Worm (Caenorhabditis elegans) whole organism, L1 larva: ENCODE results near the gene trpl-2.
A peak's percentile ranks its signal among the peaks of the same experiment; 100 is the strongest.

Experiments used
- C04F5.9 ChIP-seq: sonication (generic microtip); optimal IDR thresholded peaks from 2 replicates; lab custom pipeline; 2016; ENCODE audit warnings: missing genetic modification characterization, missing compliant biosample characterization
- F16B12.6 ChIP-seq: fragments of 150-350 bp; optimal IDR thresholded peaks from 2 replicates; lab custom pipeline; 2014; ENCODE audit warnings: missing biosample characterization, missing genetic modification characterization
- Y116A8C.19 ChIP-seq: sonication (generic microtip); optimal IDR thresholded peaks from 2 replicates; lab custom pipeline; 2016; ENCODE audit warnings: missing compliant biosample characterization, missing genetic modification characterization, borderline replicate concordance
- aha-1 ChIP-seq: fragments of 150-350 bp; optimal IDR thresholded peaks from 2 replicates; lab custom pipeline; 2014; ENCODE audit warnings: missing biosample characterization, missing genetic modification characterization
- ama-1 ChIP-seq: fragments of 150-350 bp; optimal IDR thresholded peaks from 2 replicates; lab custom pipeline; 2014
- blmp-1 ChIP-seq: fragments of 150-350 bp; optimal IDR thresholded peaks from 2 replicates; lab custom pipeline; 2014; ENCODE audit warnings: missing biosample characterization, missing genetic modification characterization
- ceh-82 ChIP-seq, 3 experiments: fragments of 150-350 bp in 1 of 3; sonication (generic microtip) in 2 of 3; optimal IDR thresholded peaks; 2 replicates each; lab custom pipeline; 2014 to 2017; ENCODE audit warnings: missing biosample characterization in 3 of 3, missing genetic modification characterization in 3 of 3
- dpl-1 ChIP-seq, 3 experiments: fragments of 150-350 bp in 2 of 3; sonication (generic microtip) in 1 of 3; optimal IDR thresholded peaks; 2 replicates each; lab custom pipeline; 2014 to 2017; ENCODE audit warnings: missing biosample characterization in 3 of 3, missing genetic modification characterization in 3 of 3, missing genetic modification reagents in 3 of 3
- dsc-1 ChIP-seq: sonication (generic microtip); optimal IDR thresholded peaks from 2 replicates; lab custom pipeline; 2016; ENCODE audit warnings: mild to moderate bottlenecking, missing genetic modification characterization, missing compliant biosample characterization
- efl-1 ChIP-seq, 4 experiments: fragments of 150-350 bp; optimal IDR thresholded peaks in 3 of 4; peaks in 1 of 4; 1 replicate in 1 of 4; 2 replicates in 3 of 4; lab custom pipeline; 2014; ENCODE audit warnings: missing biosample characterization in 2 of 4, missing genetic modification characterization in 2 of 4, missing genetic modification reagents in 2 of 4
- efl-3 ChIP-seq: fragments of 200-800 bp; sonication (Bioruptor generic); optimal IDR thresholded peaks from 2 replicates; lab custom pipeline; 2018; ENCODE audit warnings: mild to moderate bottlenecking, missing genetic modification characterization, missing compliant biosample characterization
- elt-2 ChIP-seq: sonication (generic microtip); optimal IDR thresholded peaks from 2 replicates; lab custom pipeline; 2016; ENCODE audit warnings: missing genetic modification characterization, mild to moderate bottlenecking, inconsistent platforms, missing compliant biosample characterization, missing genetic modification reagents
- ets-5 ChIP-seq: fragments of 200-800 bp; sonication (Bioruptor generic); IDR thresholded peaks from 2 replicates; pipeline ENCODE4 v1.3.6; 2022; ENCODE audit warnings: missing genetic modification characterization, missing compliant biosample characterization
- hlh-4 ChIP-seq: sonication (generic microtip); optimal IDR thresholded peaks from 2 replicates; lab custom pipeline; 2016; ENCODE audit warnings: mild to moderate bottlenecking, missing genetic modification characterization, missing compliant biosample characterization
- hpl-2 ChIP-seq: fragments of 150-350 bp; optimal IDR thresholded peaks from 2 replicates; lab custom pipeline; 2014; ENCODE audit warnings: missing biosample characterization, missing genetic modification reagents, missing genetic modification characterization
- irx-1 ChIP-seq: sonication (generic microtip); optimal IDR thresholded peaks from 2 replicates; lab custom pipeline; 2016; ENCODE audit warnings: missing genetic modification characterization, missing compliant biosample characterization
- isw-1 ChIP-seq: fragments of 200-800 bp; sonication (Bioruptor generic); IDR thresholded peaks from 2 replicates; pipeline ENCODE4 v1.3.6; 2022; ENCODE audit warnings: missing genetic modification characterization, missing compliant biosample characterization
- lin-35 ChIP-seq, 2 experiments: fragments of 150-350 bp; optimal IDR thresholded peaks; 2 replicates each; lab custom pipeline; 2014; ENCODE audit warnings: missing biosample characterization in 2 of 2, missing genetic modification characterization in 2 of 2, missing genetic modification reagents in 2 of 2
- lsy-2 ChIP-seq, 2 experiments: fragments of 150-350 bp; optimal IDR thresholded peaks; 2 replicates each; lab custom pipeline; 2014; ENCODE audit warnings: missing biosample characterization in 2 of 2, missing genetic modification characterization in 2 of 2
- mab-9 ChIP-seq: fragments of 200-800 bp; sonication (Bioruptor generic); IDR thresholded peaks from 2 replicates; pipeline ENCODE4 v1.3.6; 2022; ENCODE audit warnings: missing genetic modification reagents, missing genetic modification characterization, missing compliant biosample characterization
- mdl-1 ChIP-seq, 2 experiments: fragments of 150-350 bp; optimal IDR thresholded peaks; 2 replicates each; lab custom pipeline; 2014 to 2017; ENCODE audit warnings: missing biosample characterization in 2 of 2, missing genetic modification characterization in 2 of 2, inconsistent platforms in 1 of 2
- nhr-19 ChIP-seq: fragments of 200-800 bp; sonication (Bioruptor generic); conservative IDR thresholded peaks from 2 replicates; pipeline ENCODE4 v1.3.6; 2022; ENCODE audit warnings: missing genetic modification characterization, missing compliant biosample characterization
- nhr-20 ChIP-seq: sonication (generic microtip); optimal IDR thresholded peaks from 2 replicates; lab custom pipeline; 2016; ENCODE audit warnings: mild to moderate bottlenecking, missing genetic modification characterization, missing compliant biosample characterization
- nhr-237 ChIP-seq: fragments of 150-350 bp; optimal IDR thresholded peaks from 2 replicates; lab custom pipeline; 2014; ENCODE audit warnings: missing biosample characterization, missing genetic modification characterization
- nhr-28 ChIP-seq: fragments of 150-350 bp; optimal IDR thresholded peaks from 2 replicates; lab custom pipeline; 2014; ENCODE audit warnings: missing biosample characterization, missing genetic modification characterization
- nhr-77 ChIP-seq: fragments of 150-350 bp; optimal IDR thresholded peaks from 2 replicates; lab custom pipeline; 2014; ENCODE audit warnings: missing biosample characterization, missing genetic modification characterization
- nhr-84 ChIP-seq: sonication (generic microtip); optimal IDR thresholded peaks from 2 replicates; lab custom pipeline; 2017; ENCODE audit warnings: missing biosample characterization, missing genetic modification characterization
- nhr-85 ChIP-seq: sonication (generic microtip); peaks from one replicate; lab custom pipeline; 2016; ENCODE audit warnings: missing genetic modification characterization, inconsistent platforms, missing compliant biosample characterization
- pag-3 ChIP-seq: sonication (generic microtip); optimal IDR thresholded peaks from 2 replicates; lab custom pipeline; 2017; ENCODE audit warnings: missing genetic modification characterization, mild to moderate bottlenecking, missing compliant biosample characterization, antibody characterized with exemption, borderline replicate concordance; ENCODE audit not compliant: insufficient read depth
- pqm-1 ChIP-seq: sonication (generic microtip); optimal IDR thresholded peaks from 3 replicates; lab custom pipeline; 2017; ENCODE audit warnings: missing biosample characterization, missing genetic modification characterization
- rnt-1 ChIP-seq: sonication (generic microtip); optimal IDR thresholded peaks from 2 replicates; lab custom pipeline; 2016; ENCODE audit warnings: mild to moderate bottlenecking, missing genetic modification characterization, moderate library complexity, missing compliant biosample characterization
- snu-23 ChIP-seq: sonication (generic microtip); optimal IDR thresholded peaks from 2 replicates; lab custom pipeline; 2016; ENCODE audit warnings: missing genetic modification characterization, missing compliant biosample characterization
- sox-4 ChIP-seq: sonication (generic microtip); optimal IDR thresholded peaks from 2 replicates; lab custom pipeline; 2016; ENCODE audit warnings: missing genetic modification characterization, missing compliant biosample characterization
- sup-37 ChIP-seq: fragments of 200-800 bp; sonication (Bioruptor generic); optimal IDR thresholded peaks from 2 replicates; lab custom pipeline; 2018; ENCODE audit warnings: mild to moderate bottlenecking, missing genetic modification characterization, missing compliant biosample characterization
- swsn-7 ChIP-seq: sonication (generic microtip); optimal IDR thresholded peaks from 2 replicates; lab custom pipeline; 2016; ENCODE audit warnings: missing genetic modification characterization, missing compliant biosample characterization
- tlp-1 ChIP-seq: fragments of 150-350 bp; optimal IDR thresholded peaks from 2 replicates; lab custom pipeline; 2014; ENCODE audit warnings: missing biosample characterization, missing genetic modification characterization
- unc-30 ChIP-seq: sonication (generic microtip); optimal IDR thresholded peaks from 2 replicates; lab custom pipeline; 2017; ENCODE audit warnings: missing biosample characterization, missing genetic modification characterization
- unc-86 ChIP-seq: sonication (generic microtip); optimal IDR thresholded peaks from 2 replicates; lab custom pipeline; 2016; ENCODE audit warnings: missing genetic modification characterization, missing compliant biosample characterization
- unc-98 ChIP-seq: fragments of 200-800 bp; sonication (Bioruptor generic); IDR thresholded peaks from 2 replicates; pipeline ENCODE4 v1.3.6; 2022; ENCODE audit warnings: missing genetic modification characterization, missing compliant biosample characterization
- vab-15 ChIP-seq: sonication (generic microtip); optimal IDR thresholded peaks from 2 replicates; lab custom pipeline; 2017; ENCODE audit warnings: missing genotype, mild to moderate bottlenecking, missing genetic modification characterization, missing compliant biosample characterization
- xbp-1 ChIP-seq: sonication (generic microtip); optimal IDR thresholded peaks from 2 replicates; lab custom pipeline; 2016; ENCODE audit warnings: missing genetic modification characterization, missing compliant biosample characterization
- ztf-11 ChIP-seq, 2 experiments: sonication (generic microtip); optimal IDR thresholded peaks; 2 replicates each; lab custom pipeline; 2016 to 2017; ENCODE audit warnings: missing genetic modification characterization in 2 of 2, missing biosample characterization in 1 of 2, missing compliant biosample characterization in 1 of 2

trpl-2 gene

ce11 chrIV:4326445-4326844, at the start of gene trpl-2:
Gene trpl-2 (plus strand): TSS chrIV:4326654.
- TF ChIP-seq dpl-1 (GFP tag; optimal IDR thresholded peaks at IDR 0.05; lab: Kevin White, UChicago) (peak in 1 of 3 experiments; percentile 18), nhr-85 (tag; lab: Kevin White, UChicago) (no peak), lin-35 (GFP tag; optimal IDR thresholded peaks at IDR 0.05; lab: Kevin White, UChicago) (peak in 1 of 2 experiments; percentile 31)
- TF ChIP-seq, all 84 proteins: peak for 2

ce11 chrIV:4277694-4278093, 48.8 kb upstream of the trpl-2 start, which contains the start of gene nhr-78:
Gene nhr-78 (minus strand): TSS chrIV:4277875.
- no peak for TF ChIP-seq Y116A8C.19
- TF ChIP-seq F16B12.6: peak; percentile 19
- TF ChIP-seq dsc-1 (tag; lab: Kevin White, UChicago): peak; percentile 29
- peak; percentile 27 for TF ChIP-seq xbp-1 (tag; lab: Kevin White, UChicago)
- no peak for TF ChIP-seq mdl-1 (tag; optimal IDR thresholded peaks at IDR 0.05; lab: Kevin White, UChicago)
- peak; percentile 52 for TF ChIP-seq nhr-20 (tag; lab: Kevin White, UChicago)
- no peak for TF ChIP-seq snu-23
- TF ChIP-seq ceh-82 (tag; optimal IDR thresholded peaks at IDR 0.05; lab: Kevin White, UChicago): peak in 2 of 3 experiments; percentile 20 to 21
- TF ChIP-seq efl-3 (GFP tag; lab: Kevin White, UChicago): no peak
- peak in 2 of 3 experiments; percentile 23 to 24 for TF ChIP-seq dpl-1 (GFP tag; optimal IDR thresholded peaks at IDR 0.05; lab: Kevin White, UChicago)
- TF ChIP-seq C04F5.9 (tag; lab: Kevin White, UChicago): no peak
- TF ChIP-seq hpl-2 (GFP tag; lab: Kevin White, UChicago): no peak
- TF ChIP-seq ztf-11 (tag; optimal IDR thresholded peaks at IDR 0.05; lab: Kevin White, UChicago): no peak
- peak; percentile 45 to 50 for TF ChIP-seq efl-1 (optimal IDR thresholded peaks at IDR 0.05; lab: Kevin White, UChicago)
- peak; percentile 33 to 93 for TF ChIP-seq efl-1 (GFP tag; optimal IDR thresholded peaks at IDR 0.05 in 1 of 2; lab: Kevin White, UChicago)
- no peak for TF ChIP-seq nhr-237
- TF ChIP-seq unc-98: no peak
- no peak for TF ChIP-seq mab-9 (GFP tag; lab: Robert Waterston, UW)
- TF ChIP-seq ets-5: no peak
- TF ChIP-seq nhr-85 (tag; lab: Kevin White, UChicago): peak; percentile 74
- TF ChIP-seq rnt-1 (tag; lab: Kevin White, UChicago): peak; percentile 67
- TF ChIP-seq nhr-28 (tag; lab: Kevin White, UChicago): no peak
- TF ChIP-seq lin-35 (GFP tag; optimal IDR thresholded peaks at IDR 0.05; lab: Kevin White, UChicago): peak; percentile 18 to 23
- TF ChIP-seq nhr-19 (GFP tag; lab: Robert Waterston, UW): 0 out of 2 replicates have a peak, but pooled peaks have one; percentile 21
- TF ChIP-seq sox-4 (tag; lab: Kevin White, UChicago): no peak
- no peak for TF ChIP-seq pqm-1 (tag; lab: Kevin White, UChicago)
- peak; percentile 44 for TF ChIP-seq swsn-7 (tag; lab: Kevin White, UChicago)
- TF ChIP-seq unc-86 (tag; lab: Kevin White, UChicago): peak; percentile 8
- TF ChIP-seq unc-30 (tag; lab: Kevin White, UChicago): no peak
- TF ChIP-seq lsy-2 (tag; optimal IDR thresholded peaks at IDR 0.05; lab: Kevin White, UChicago): peak; percentile 31 to 45
- TF ChIP-seq blmp-1 (tag; lab: Kevin White, UChicago): peak; percentile 8
- no peak for TF ChIP-seq isw-1 (GFP tag; lab: Robert Waterston, UW)
- no peak for TF ChIP-seq ama-1 (lab: Kevin White, UChicago)

ce11 chrIV:4284020-4284419, 42.4 kb upstream of the trpl-2 start, which contains the start of gene F15E6.6:
Gene F15E6.6 (minus strand): TSS chrIV:4284120.
- TF ChIP-seq hlh-4 (tag; lab: Kevin White, UChicago): no peak
- no peak for TF ChIP-seq efl-3 (GFP tag; lab: Kevin White, UChicago)
- no peak for TF ChIP-seq elt-2 (tag; lab: Kevin White, UChicago)
- TF ChIP-seq nhr-77: no peak
- TF ChIP-seq aha-1 (tag; lab: Kevin White, UChicago): no peak
- no peak for TF ChIP-seq vab-15

- TF ChIP-seq irx-1 (tag; lab: Kevin White, UChicago) (no peak), nhr-84 (no peak), tlp-1 (tag; lab: Kevin White, UChicago) (no peak), dpl-1 (GFP tag; optimal IDR thresholded peaks at IDR 0.05; lab: Kevin White, UChicago) (no peak), elt-2 (tag; lab: Kevin White, UChicago) (peak; percentile 29), rnt-1 (tag; lab: Kevin White, UChicago) (no peak), ama-1 (lab: Kevin White, UChicago) (no peak), swsn-7 (tag; lab: Kevin White, UChicago) (no peak), sup-37 (GFP tag; lab: Kevin White, UChicago) (no peak), efl-1 (optimal IDR thresholded peaks at IDR 0.05; lab: Kevin White, UChicago) (no peak), efl-1 (GFP tag; optimal IDR thresholded peaks at IDR 0.05 in 1 of 2; lab: Kevin White, UChicago) (peak in 1 of 2 experiments; percentile 0), pag-3 (tag; lab: Kevin White, UChicago) (no peak)
Observed at ce11 chrIV:4284989-4285388, 41.5 kb upstream of the trpl-2 start.
